Fruit fly (Drosophila melanogaster): Measurements from ENCODE around the gene CG14710.

The CG14710 gene

DNA sequence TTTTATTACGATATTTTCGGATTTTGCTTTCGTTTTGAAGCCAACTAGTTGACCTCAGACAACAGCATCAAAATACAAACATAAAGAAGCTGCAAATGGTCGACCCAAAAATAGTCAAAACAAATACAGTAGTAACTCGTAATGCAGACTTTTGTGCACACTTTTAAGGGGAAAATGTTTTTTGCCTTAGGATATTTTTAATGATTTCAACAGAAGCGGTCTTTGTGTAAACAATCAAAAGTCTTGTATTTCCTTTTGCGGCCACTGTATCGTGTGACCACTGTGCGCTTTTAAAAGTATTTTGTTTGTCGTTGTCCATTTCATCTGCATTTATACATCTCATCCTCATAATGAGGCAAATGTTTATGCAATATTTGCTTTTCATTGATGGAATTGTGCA is 29.6 kb downstream of the CG14710 start (continued):
- TF ChIP-seq HLH3B (GFP tag; IDR thresholded peaks at IDR 0.05) (peak; percentile 97), sr (GFP tag; IDR thresholded peaks at IDR 0.05) (peak; percentile 93), Abd-B (GFP tag; optimal IDR thresholded peaks at IDR 0.05) (peak; percentile 93), pnt (GFP tag; optimal IDR thresholded peaks at IDR 0.05) (peak; percentile 96), MESR4 (GFP tag; optimal IDR thresholded peaks at IDR 0.05) (peak; percentile 49), CG8765 (GFP tag; IDR thresholded peaks at IDR 0.05) (peak; percentile 85), tin (GFP tag; optimal IDR thresholded peaks at IDR 0.05) (peak; percentile 96), cato (GFP tag; optimal IDR thresholded peaks at IDR 0.05; ENCODE audit: borderline replicate concordance) (peak; percentile 85), sd (tag; optimal IDR thresholded peaks at IDR 0.05) (peak; percentile 19), lilli (GFP tag; optimal IDR thresholded peaks at IDR 0.05) (peak; percentile 99), CG2116 (GFP tag; optimal IDR thresholded peaks at IDR 0.05) (peak; percentile 72), mam (GFP tag; optimal IDR thresholded peaks at IDR 0.05) (peak; percentile 99), Hr78 (GFP tag; optimal IDR thresholded peaks at IDR 0.05) (peak in 1 of 2 experiments; percentile 46), CG8359 (GFP tag; optimal IDR thresholded peaks at IDR 0.05; ENCODE audit: borderline replicate concordance) (peak; percentile 62), CG8944 (GFP tag; optimal IDR thresholded peaks at IDR 0.05) (peak; percentile 97), CG13624 (GFP tag; optimal IDR thresholded peaks at IDR 0.05) (peak; percentile 98), CG10209 (GFP tag; optimal IDR thresholded peaks at IDR 0.05) (peak; percentile 95), ewg (GFP tag; optimal IDR thresholded peaks at IDR 0.05) (peak; percentile 83), CG4730 (GFP tag; IDR thresholded peaks at IDR 0.05) (peak; percentile 95), CG14965 (GFP tag; optimal IDR thresholded peaks at IDR 0.05; ENCODE audit: borderline replicate concordance) (peak; percentile 73), CG9727 (GFP tag; optimal IDR thresholded peaks at IDR 0.05) (peak; percentile 89), unpg (GFP tag; optimal IDR thresholded peaks at IDR 0.05) (peak; percentile 96), Sin3A (optimal IDR thresholded peaks at IDR 0.05) (no peak), CG2889 (GFP tag; IDR thresholded peaks at IDR 0.05) (peak; percentile 95), CG7271 (tag; optimal IDR thresholded peaks at IDR 0.05) (peak; percentile 21), CG12391 (tag; optimal IDR thresholded peaks at IDR 0.05) (peak; percentile 94), Nf-YA (GFP tag; IDR thresholded peaks at IDR 0.05) (peak; percentile 93), CG13123 (GFP tag; optimal IDR thresholded peaks at IDR 0.05) (peak; percentile 91), aop (GFP tag; IDR thresholded peaks at IDR 0.05) (peak; percentile 92), Chrac-16 (GFP tag; optimal IDR thresholded peaks at IDR 0.05) (peak; percentile 95), CG1647 (GFP tag; optimal IDR thresholded peaks at IDR 0.05) (peak; percentile 96), bab2 (GFP tag; optimal IDR thresholded peaks at IDR 0.05) (peak; percentile 98), stwl (tag; optimal IDR thresholded peaks at IDR 0.05) (no peak), Dip2 (GFP tag; IDR thresholded peaks at IDR 0.05) (peak; percentile 32; the same call in 1 of the 2 replicates), ac (GFP tag; optimal IDR thresholded peaks at IDR 0.05) (peak; percentile 14), Deaf1 (tag; optimal IDR thresholded peaks at IDR 0.05) (peak; percentile 51), CG18262 (tag; optimal IDR thresholded peaks at IDR 0.05) (peak; percentile 84), Oaz (GFP tag; IDR thresholded peaks at IDR 0.05) (peak; percentile 97), CG1602 (GFP tag; optimal IDR thresholded peaks at IDR 0.05) (peak; percentile 94), bigmax (GFP tag; optimal IDR thresholded peaks at IDR 0.05) (peak; percentile 2), psq (GFP tag; optimal IDR thresholded peaks at IDR 0.05) (peak; percentile 78), CG1603 (tag; optimal IDR thresholded peaks at IDR 0.05) (peak; percentile 93), bbx (GFP tag; IDR thresholded peaks at IDR 0.05; ENCODE audit: partially characterized antibody) (no peak), Sox100B (GFP tag; optimal IDR thresholded peaks at IDR 0.05) (peak; percentile 91), CG10979 (tag; optimal IDR thresholded peaks at IDR 0.05) (peak; percentile 78), CG14860 (GFP tag; IDR thresholded peaks at IDR 0.05; ENCODE audit: partially characterized antibody) (no peak), CG34422 (GFP tag; IDR thresholded peaks at IDR 0.05) (peak; percentile 97), run (tag; optimal IDR thresholded peaks at IDR 0.05) (peak; percentile 86), crc (GFP tag; optimal IDR thresholded peaks at IDR 0.05) (peak; percentile 97), CG12744 (GFP tag; optimal IDR thresholded peaks at IDR 0.05) (peak; percentile 96)
